Fruit fly (Drosophila melanogaster) whole organism, adult: ENCODE results near the gene CG14915.

Source experiments
- CG11617 ChIP-seq: fragments of 200-800 bp; sonication (Bioruptor generic); optimal IDR thresholded peaks from 2 replicates; lab custom pipeline; 2017; ENCODE audit warnings: mild to moderate bottlenecking, missing biosample characterization, missing genetic modification reagents, missing genetic modification characterization
- CG12768 ChIP-seq: fragments of 200-800 bp; sonication (Bioruptor generic); optimal IDR thresholded peaks from 2 replicates; lab custom pipeline; 2017; ENCODE audit warnings: missing biosample characterization, missing genetic modification characterization, mild to moderate bottlenecking, moderate library complexity, missing genetic modification reagents
- CG14711 ChIP-seq: fragments of 200-800 bp; sonication (Bioruptor generic); optimal IDR thresholded peaks from 2 replicates; lab custom pipeline; 2018; ENCODE audit warnings: missing biosample characterization, mild to moderate bottlenecking, missing genetic modification characterization, moderate library complexity
- CG1620 ChIP-seq: fragments of 200-800 bp; sonication (Bioruptor generic); optimal IDR thresholded peaks from 2 replicates; lab custom pipeline; 2016; ENCODE audit warnings: missing biosample characterization, missing genetic modification characterization
- CG33017 ChIP-seq: fragments of 200-800 bp; sonication (Bioruptor generic); optimal IDR thresholded peaks from 2 replicates; lab custom pipeline; 2018; ENCODE audit warnings: missing biosample characterization, mild to moderate bottlenecking, missing genetic modification characterization, moderate library complexity
- CG5204 ChIP-seq: fragments of 200-800 bp; sonication (Bioruptor generic); optimal IDR thresholded peaks from 2 replicates; lab custom pipeline; 2016; ENCODE audit warnings: missing biosample characterization, missing genetic modification characterization
- CG7045 ChIP-seq: fragments of 200-800 bp; sonication (Bioruptor generic); optimal IDR thresholded peaks from 2 replicates; lab custom pipeline; 2017; ENCODE audit warnings: missing biosample characterization, mild to moderate bottlenecking, missing genetic modification characterization
- CG7101 ChIP-seq: fragments of 200-800 bp; sonication (Bioruptor generic); optimal IDR thresholded peaks from 2 replicates; lab custom pipeline; 2018; ENCODE audit warnings: missing biosample characterization, mild to moderate bottlenecking, missing genetic modification characterization, moderate library complexity
- Clk ChIP-seq: fragments of 200-800 bp; sonication (Bioruptor generic); optimal IDR thresholded peaks from 2 replicates; lab custom pipeline; 2017; ENCODE audit warnings: missing biosample characterization, missing genetic modification characterization
- Crg-1 ChIP-seq: fragments of 200-800 bp; sonication (Bioruptor generic); optimal IDR thresholded peaks from 2 replicates; lab custom pipeline; 2016; ENCODE audit warnings: missing biosample characterization, missing genetic modification characterization
- Hr96 ChIP-seq: fragments of 200-800 bp; sonication (Bioruptor generic); optimal IDR thresholded peaks from 2 replicates; lab custom pipeline; 2016; ENCODE audit warnings: missing biosample characterization, missing genetic modification characterization
- Mnt ChIP-seq: fragments of 200-800 bp; sonication (Bioruptor generic); optimal IDR thresholded peaks from 2 replicates; lab custom pipeline; 2016; ENCODE audit warnings: missing biosample characterization, mild to moderate bottlenecking, missing genetic modification characterization
- bab1 ChIP-seq: fragments of 200-800 bp; sonication (Bioruptor generic); optimal IDR thresholded peaks from 3 replicates; lab custom pipeline; 2019; ENCODE audit warnings: missing biosample characterization, mild to moderate bottlenecking, missing genetic modification characterization, moderate library complexity
- cic ChIP-seq: fragments of 200-800 bp; sonication (Bioruptor generic); optimal IDR thresholded peaks from 2 replicates; lab custom pipeline; 2017; ENCODE audit warnings: missing biosample characterization, mild to moderate bottlenecking, missing genetic modification characterization, moderate library complexity
- cnc ChIP-seq, 2 experiments: fragments of >200 bp; optimal IDR thresholded peaks; 2 replicates each; lab custom pipeline; 2017
- kay ChIP-seq: fragments of 200-800 bp; sonication (Bioruptor generic); peaks from one replicate; lab custom pipeline; 2016; ENCODE audit warnings: missing biosample characterization, missing genetic modification characterization, borderline replicate concordance
- ovo ChIP-seq: fragments of 200-800 bp; sonication (Bioruptor generic); optimal IDR thresholded peaks from 2 replicates; lab custom pipeline; 2016; ENCODE audit warnings: missing biosample characterization, missing genetic modification characterization
- pad ChIP-seq: fragments of 200-800 bp; sonication (Bioruptor generic); optimal IDR thresholded peaks from 3 replicates; lab custom pipeline; 2017; ENCODE audit warnings: missing biosample characterization, missing genetic modification characterization, mild to moderate bottlenecking, moderate library complexity, missing genetic modification reagents
- tj ChIP-seq: fragments of 200-800 bp; sonication (Bioruptor generic); optimal IDR thresholded peaks from 3 replicates; lab custom pipeline; 2017; ENCODE audit warnings: missing biosample characterization, mild to moderate bottlenecking, missing genetic modification characterization, moderate library complexity
- toe ChIP-seq: fragments of 200-800 bp; sonication (Bioruptor generic); optimal IDR thresholded peaks from 2 replicates; lab custom pipeline; 2016; ENCODE audit warnings: missing biosample characterization, missing genetic modification characterization

CG14915 gene

DNA sequence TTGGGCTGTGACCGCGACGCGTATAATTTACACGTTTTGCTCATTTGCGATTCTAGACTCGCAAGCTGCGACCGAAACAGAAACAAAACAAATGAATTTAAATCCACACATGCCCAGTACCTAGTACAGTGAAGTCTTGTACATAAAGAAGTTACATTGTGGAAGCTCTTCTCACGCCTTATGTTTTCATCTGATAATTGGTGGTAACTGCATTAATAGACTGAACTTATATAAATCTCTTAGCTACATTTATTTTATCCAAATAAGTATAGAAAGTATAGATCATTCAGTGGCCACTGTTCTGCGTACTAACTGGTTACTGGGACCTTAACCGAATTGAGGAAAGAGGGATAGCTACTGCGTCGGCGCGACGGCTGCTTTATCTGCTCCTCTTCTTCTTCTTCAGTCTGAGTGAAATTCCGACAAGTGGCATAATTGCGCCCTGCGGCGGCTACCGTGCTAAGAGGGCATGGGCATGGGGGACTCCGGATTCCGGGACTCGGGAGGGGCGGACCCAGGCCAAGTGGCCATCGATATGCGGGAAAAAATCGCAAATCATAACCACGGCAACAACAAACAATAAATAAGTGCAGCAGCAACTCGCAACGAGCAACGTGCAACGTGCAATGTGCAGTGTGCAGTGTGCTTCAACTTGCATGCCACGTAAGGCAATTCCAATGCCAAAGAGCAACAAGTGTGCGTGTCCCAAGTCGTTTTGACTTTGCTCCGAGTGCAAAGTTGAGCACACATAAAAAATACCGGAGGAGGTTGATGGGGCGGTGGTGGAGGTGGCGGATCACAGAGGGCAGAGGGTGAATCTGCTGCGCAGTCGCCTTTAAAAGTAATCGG is 19.0 kb upstream of the CG14915 start:
- TF ChIP-seq CG33017 (tag; lab: Kevin White, UChicago) = no peak
- no peak for TF ChIP-seq tj (GFP tag; lab: Kevin White, UChicago)
- no peak for TF ChIP-seq CG14711 (tag; lab: Kevin White, UChicago)
- TF ChIP-seq CG11617 (GFP tag; lab: Kevin White, UChicago) = no peak
- no peak for TF ChIP-seq toe (GFP tag; lab: Kevin White, UChicago)
- no peak for TF ChIP-seq CG1620 (GFP tag; lab: Kevin White, UChicago)
- no peak for TF ChIP-seq cnc (optimal IDR thresholded peaks at IDR 0.05; lab: Kevin White, UChicago)
- no peak for TF ChIP-seq Mnt (GFP tag; lab: Kevin White, UChicago)
- TF ChIP-seq cic = no peak
- TF ChIP-seq pad = no peak
- no peak for TF ChIP-seq bab1
- no peak for TF ChIP-seq Crg-1 (GFP tag; lab: Kevin White, UChicago)
- no peak for TF ChIP-seq CG5204 (GFP tag; lab: Kevin White, UChicago)
- no peak for TF ChIP-seq CG12768 (GFP tag; lab: Kevin White, UChicago)
- TF ChIP-seq ovo (GFP tag; lab: Kevin White, UChicago) = no peak
- no peak for TF ChIP-seq kay
- TF ChIP-seq CG7045 (GFP tag; lab: Kevin White, UChicago) = no peak
- TF ChIP-seq Clk (GFP tag; lab: Kevin White, UChicago) = no peak
- TF ChIP-seq Hr96 (GFP tag; lab: Kevin White, UChicago) = no peak

DNA sequence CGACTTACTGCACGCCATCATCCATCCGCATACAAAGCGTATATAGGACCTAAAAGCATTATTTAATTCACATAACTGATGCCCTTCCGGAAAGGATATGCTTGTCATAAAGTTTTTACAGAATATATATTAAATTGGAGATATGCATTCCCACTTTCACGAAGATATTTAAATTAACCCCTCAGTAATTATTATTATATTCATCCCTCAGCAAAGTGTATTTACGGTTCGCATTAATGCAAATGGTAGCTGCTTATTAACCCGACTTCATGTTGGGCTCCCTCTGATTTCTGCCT is 18.4 kb upstream of the CG14915 start:
- TF ChIP-seq Crg-1 (GFP tag; lab: Kevin White, UChicago) = no peak
- no peak for TF ChIP-seq Hr96 (GFP tag; lab: Kevin White, UChicago)
- TF ChIP-seq bab1 = no peak
- TF ChIP-seq CG7101 (tag; lab: Kevin White, UChicago) = no peak
- TF ChIP-seq ovo (GFP tag; lab: Kevin White, UChicago) = no peak
- TF ChIP-seq toe (GFP tag; lab: Kevin White, UChicago) = no peak
- no peak for TF ChIP-seq Mnt (GFP tag; lab: Kevin White, UChicago)
- no peak for TF ChIP-seq pad
- TF ChIP-seq CG14711 (tag; lab: Kevin White, UChicago) = no peak
- no peak for TF ChIP-seq cic
- no peak for TF ChIP-seq CG11617 (GFP tag; lab: Kevin White, UChicago)
- no peak for TF ChIP-seq CG1620 (GFP tag; lab: Kevin White, UChicago)
- TF ChIP-seq cnc (optimal IDR thresholded peaks at IDR 0.05; lab: Kevin White, UChicago) = no peak
- no peak for TF ChIP-seq CG33017 (tag; lab: Kevin White, UChicago)
- TF ChIP-seq CG12768 (GFP tag; lab: Kevin White, UChicago) = no peak
- no peak for TF ChIP-seq Clk (GFP tag; lab: Kevin White, UChicago)
- TF ChIP-seq CG5204 (GFP tag; lab: Kevin White, UChicago) = no peak

DNA sequence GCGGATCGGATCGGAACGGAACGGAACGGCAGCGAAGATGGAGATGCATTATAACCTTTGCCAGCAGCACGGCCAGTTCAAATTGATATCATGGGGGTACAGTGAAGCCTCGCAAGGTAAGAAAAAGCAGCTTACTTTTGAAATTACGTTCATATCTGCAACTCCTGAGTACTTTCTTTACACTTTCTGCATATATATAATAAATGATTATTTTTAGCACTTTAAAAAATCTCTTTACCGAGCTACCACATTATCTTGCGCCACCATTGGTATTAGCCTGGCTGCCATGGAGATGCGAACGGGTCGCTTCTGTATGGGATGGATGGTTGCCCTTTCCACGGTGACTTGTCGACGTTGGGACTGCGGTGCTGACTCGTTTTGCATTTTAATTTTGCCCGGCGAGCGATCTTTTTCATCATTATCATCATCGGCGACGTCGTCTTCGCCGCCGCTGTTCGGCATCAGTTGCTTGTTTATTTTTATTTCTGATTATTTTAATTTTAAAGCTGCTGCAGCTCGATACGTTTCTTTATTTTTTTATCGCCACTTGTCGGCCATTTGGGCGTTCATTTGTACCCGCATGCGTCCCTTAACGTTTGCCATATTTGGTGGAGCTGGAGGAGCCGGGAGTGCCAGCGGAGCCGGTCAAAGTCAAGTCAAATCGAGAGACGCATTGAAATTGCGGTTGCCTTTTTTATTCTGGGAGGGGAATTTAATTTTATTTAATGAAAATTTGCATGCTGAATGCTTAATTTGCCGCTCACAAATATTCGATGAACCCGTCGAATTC is 17.6 kb upstream of the CG14915 start:
- TF ChIP-seq CG5204 (GFP tag; lab: Kevin White, UChicago) = no peak
- peak; percentile 60 for TF ChIP-seq kay

DNA sequence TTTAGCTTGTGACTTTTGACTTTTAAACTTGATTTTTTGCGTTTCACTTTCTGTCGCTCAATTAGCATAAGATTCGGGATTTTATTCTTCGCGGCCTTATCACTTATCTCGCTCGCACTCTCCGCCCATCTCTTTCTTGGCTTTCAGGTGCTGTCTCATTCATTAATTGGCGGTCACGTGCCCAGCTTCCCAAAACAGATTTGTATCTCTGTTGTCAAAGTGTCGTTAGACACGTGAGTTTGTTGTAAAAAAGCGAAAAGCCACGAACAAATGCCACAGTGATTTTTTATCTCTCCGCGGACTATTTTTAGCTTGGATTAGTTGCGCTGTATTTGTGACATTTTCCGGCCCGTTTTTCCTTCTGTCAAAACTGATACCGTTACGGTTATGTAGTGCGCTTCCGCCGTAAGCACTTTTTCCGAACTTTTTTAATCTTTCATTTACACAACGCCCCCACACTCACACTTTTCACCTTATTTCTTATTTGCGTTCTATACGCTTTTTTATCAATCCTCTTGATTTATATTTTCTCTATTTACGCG is 14.0 kb upstream of the CG14915 start:
- TF ChIP-seq CG33017 (tag; lab: Kevin White, UChicago) (no peak), CG7045 (GFP tag; lab: Kevin White, UChicago) (no peak), Mnt (GFP tag; lab: Kevin White, UChicago) (no peak), CG12768 (GFP tag; lab: Kevin White, UChicago) (no peak), CG14711 (tag; lab: Kevin White, UChicago) (no peak), Hr96 (GFP tag; lab: Kevin White, UChicago) (no peak), bab1 (no peak), kay (no peak), CG7101 (tag; lab: Kevin White, UChicago) (no peak)

DNA sequence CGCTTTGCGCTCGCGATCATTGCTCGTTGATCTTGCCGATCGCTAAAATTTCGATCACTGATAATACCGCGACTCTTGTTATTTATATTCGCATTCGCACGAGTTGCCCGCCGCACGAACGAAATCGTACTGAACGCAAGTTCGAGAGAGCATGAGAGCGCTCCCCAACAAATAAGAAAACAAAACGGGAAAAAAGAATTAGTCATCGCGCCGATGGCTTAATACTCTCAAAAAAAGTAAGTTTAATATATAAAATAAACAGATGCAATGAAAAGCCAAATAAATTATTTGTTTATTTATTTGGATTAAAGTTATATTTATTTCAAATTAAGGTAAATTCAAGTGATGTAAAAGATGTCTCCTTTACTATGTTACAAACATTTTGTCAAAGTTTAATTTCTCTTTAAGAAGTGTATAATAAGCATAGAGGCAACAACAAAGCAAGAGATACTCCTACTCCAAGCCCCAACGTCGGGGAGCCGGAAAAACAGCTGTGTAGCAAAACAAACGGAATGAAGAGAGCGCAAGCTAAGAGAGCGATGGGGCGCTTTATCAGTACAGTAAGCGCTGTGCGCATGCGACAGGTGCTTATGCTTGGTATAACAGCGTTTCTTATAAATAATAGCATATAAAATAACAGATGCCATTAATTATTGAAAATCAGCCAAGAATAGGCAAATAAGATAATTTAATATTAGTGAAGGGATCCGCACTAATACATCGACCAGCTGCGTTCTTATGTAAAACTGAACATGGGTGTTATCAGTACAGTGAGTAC is 13.3 kb upstream of the CG14915 start:
- TF ChIP-seq CG7101 (tag; lab: Kevin White, UChicago) (peak; percentile 44), kay (peak; percentile 96), pad (peak; percentile 54), tj (GFP tag; lab: Kevin White, UChicago) (peak; percentile 40), cnc (optimal IDR thresholded peaks at IDR 0.05; lab: Kevin White, UChicago) (no peak), CG14711 (tag; lab: Kevin White, UChicago) (peak; percentile 16), bab1 (peak; percentile 75), ovo (GFP tag; lab: Kevin White, UChicago) (peak; percentile 11), toe (GFP tag; lab: Kevin White, UChicago) (peak; percentile 38), CG33017 (tag; lab: Kevin White, UChicago) (peak; percentile 25), Mnt (GFP tag; lab: Kevin White, UChicago) (peak; percentile 59), CG1620 (GFP tag; lab: Kevin White, UChicago) (peak; percentile 34), CG11617 (GFP tag; lab: Kevin White, UChicago) (peak; percentile 63), CG12768 (GFP tag; lab: Kevin White, UChicago) (peak; percentile 71), Clk (GFP tag; lab: Kevin White, UChicago) (no peak), CG7045 (GFP tag; lab: Kevin White, UChicago) (peak; percentile 51), cic (peak; percentile 70), CG5204 (GFP tag; lab: Kevin White, UChicago) (peak; percentile 81), Crg-1 (GFP tag; lab: Kevin White, UChicago) (no peak), Hr96 (GFP tag; lab: Kevin White, UChicago) (peak; percentile 41)
